Fruit fly (Drosophila melanogaster) S2 (cell line): Measurements from ENCODE around the gene CG31871.

Experiments
- CG8478 ChIP-seq: fragments of >200 bp; optimal IDR thresholded peaks from 2 replicates; lab custom pipeline; 2018
- CTCF ChIP-seq, 2 experiments: fragments of >200 bp; optimal IDR thresholded peaks; 2 replicates each; lab custom pipeline; 2018

Gene CG31871

DNA sequence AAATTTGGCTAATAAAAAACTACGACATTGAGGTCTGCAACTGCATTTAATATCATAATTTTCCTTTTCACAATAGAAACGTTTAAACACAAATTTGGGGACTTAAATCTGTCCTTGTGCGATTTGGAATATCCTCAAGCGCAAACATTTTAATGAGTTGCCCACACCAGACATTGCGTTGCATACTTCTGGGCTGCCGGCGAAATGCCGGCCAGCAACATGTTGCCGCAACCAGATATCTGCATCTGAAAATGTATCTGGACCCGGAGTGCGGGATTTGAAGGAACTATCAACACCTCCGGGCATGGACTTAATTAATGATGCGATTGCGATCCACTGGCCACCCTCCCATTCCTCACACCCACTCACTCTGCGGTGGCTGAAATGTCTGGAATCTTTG, 7.4 kb upstream of the CG31871 start:
- TF ChIP-seq CTCF (optimal IDR thresholded peaks at IDR 0.05; lab: Kevin White, UChicago): no peak
- no peak for TF ChIP-seq CG8478

DNA sequence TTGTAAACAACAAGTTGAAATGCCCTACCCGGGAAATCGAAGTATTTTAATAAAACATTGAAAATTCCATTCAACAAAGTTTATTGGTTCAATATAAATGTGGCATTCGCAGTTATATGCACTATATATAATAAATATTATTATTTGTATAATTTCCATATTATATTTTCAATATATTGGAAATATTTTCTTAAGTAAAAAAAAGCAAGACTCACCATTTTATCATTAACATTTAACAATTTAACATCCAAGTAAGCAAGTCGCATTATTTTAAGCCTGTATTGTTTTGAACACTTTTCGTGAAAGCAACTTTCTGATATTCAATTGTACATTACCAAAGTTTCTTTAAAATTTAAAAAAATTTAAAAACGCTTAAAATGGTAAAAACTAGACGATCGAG, 3.9 kb upstream of the CG31871 start, which contains the start of gene CG45690:
Gene CG45690 (plus strand): TSS at position 301 of the 400 bp plus-strand sequence.
- TF ChIP-seq CG8478 (no peak), CTCF (optimal IDR thresholded peaks at IDR 0.05; lab: Kevin White, UChicago) (no peak)

DNA sequence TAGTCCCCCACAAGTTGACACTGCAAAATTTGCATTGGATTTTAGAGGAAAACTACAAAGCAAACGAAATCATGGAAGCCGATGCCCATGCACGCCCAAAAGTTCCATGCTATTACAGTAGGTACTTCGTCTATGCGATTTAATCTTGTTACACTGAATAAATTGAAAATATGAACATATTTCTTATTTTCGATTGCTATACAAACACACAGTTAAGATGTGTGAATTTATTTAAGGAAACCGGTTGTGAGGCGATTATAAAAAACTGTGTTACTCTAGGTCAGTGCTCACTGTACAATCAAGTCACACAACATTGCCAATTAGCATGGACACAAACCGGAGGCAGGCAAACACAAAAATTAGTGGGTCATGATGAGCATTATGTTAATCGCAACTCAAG, 3.7 kb downstream of the CG31871 start:
- TF ChIP-seq CG8478: no peak
- TF ChIP-seq CTCF (optimal IDR thresholded peaks at IDR 0.05; lab: Kevin White, UChicago): no peak

DNA sequence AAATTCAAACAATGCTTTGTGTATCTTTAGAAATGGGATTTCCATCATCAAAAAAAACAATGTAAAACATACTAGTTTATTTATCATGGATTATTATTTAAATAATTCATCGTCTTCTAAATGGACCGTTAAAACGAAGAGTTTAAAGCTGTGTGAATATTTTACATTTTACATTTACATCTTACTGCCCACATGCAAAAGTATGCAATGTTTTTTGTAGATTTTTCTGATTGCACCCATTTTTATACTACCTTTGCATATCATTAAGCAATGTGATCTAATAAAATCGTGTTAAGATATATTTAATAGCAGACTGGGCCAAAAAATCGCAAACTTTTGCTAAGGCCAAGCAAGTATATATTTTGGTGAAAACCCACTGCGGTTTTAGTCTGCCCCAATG, 9.6 kb downstream of the CG31871 start:
- no peak for TF ChIP-seq CTCF (optimal IDR thresholded peaks at IDR 0.05; lab: Kevin White, UChicago)
- TF ChIP-seq CG8478: no peak

DNA sequence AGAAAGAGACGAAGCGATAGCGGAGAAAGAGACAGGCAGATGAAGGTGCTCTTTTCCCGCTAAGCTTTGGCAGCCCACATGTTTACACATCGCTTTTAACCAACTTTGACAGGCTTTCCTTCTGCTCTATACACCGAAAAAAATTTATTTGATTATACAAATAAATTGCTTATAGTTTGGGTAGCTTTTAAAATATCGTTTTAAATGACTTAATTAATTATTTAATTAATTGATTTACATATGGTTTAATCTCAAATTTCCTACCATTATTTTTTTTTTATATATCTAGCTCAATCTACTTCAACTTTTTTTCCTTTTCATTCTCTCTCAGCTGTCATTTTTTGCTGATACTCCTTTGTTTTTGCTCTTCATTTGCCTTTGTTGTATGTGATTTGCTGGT, 11.1 kb downstream of the CG31871 start:
- no peak for TF ChIP-seq CG8478
- TF ChIP-seq CTCF (optimal IDR thresholded peaks at IDR 0.05; lab: Kevin White, UChicago): no peak

DNA sequence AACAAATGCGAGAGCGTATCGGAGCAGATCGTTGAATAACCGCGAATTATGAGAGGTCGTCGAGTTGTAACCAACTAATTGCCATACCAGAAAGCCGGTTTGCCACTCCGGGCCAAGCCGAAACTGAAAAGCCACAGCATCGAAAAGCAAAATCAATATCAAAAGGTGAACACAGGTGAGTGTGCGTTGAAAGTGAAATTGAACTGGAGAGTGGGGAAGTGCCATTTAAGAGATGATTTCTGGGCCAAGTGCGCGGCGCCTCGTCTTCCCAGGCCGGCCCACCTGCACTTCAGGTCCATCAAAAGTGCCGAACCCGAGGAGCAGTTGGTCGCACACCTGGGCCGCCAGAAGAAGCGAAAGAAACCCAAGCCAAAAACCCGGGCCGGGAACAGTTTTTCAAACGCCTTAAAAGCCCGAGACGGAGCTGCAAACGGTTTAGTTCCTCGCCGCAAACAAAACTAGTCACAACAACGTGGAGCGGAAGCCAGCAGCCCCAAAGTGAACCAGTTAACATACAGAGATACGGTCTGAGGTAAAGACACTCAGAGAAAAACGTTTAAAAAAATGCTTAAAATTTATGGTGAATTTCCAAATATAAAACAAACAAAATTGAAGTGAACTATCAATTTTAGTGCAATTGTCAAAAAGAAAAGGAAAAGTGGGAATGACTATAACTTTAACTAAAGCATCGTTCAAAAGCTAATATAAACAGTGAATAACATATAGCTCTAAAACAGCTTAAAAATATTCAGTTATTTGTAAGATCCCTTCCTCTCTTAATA, 15.2 kb downstream of the CG31871 start, which contains the start of gene CG17104:
Gene CG17104 (plus strand): TSS at position 266 of the 782 bp plus-strand sequence.
- TF ChIP-seq CG8478 (no peak), CTCF (optimal IDR thresholded peaks at IDR 0.05; lab: Kevin White, UChicago) (no peak)

DNA sequence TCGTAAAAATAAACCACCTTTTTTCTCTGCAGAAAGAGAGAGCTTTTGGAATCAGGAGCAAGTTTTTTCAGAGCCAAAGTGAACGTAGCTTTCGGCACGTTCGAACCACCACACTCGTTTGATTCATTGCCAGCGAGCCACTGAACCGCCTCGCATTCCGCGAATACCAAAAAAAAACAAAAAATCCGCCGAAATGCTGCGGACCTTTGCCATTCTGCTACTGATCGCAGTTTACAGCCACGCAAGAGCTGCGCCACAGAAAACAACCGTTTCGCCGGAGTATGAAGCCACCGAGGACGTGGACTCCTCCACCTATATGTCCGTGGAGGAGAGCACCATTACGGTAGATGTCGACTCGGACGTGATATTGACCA, 15.8 kb downstream of the CG31871 start:
- no peak for TF ChIP-seq CG8478

DNA sequence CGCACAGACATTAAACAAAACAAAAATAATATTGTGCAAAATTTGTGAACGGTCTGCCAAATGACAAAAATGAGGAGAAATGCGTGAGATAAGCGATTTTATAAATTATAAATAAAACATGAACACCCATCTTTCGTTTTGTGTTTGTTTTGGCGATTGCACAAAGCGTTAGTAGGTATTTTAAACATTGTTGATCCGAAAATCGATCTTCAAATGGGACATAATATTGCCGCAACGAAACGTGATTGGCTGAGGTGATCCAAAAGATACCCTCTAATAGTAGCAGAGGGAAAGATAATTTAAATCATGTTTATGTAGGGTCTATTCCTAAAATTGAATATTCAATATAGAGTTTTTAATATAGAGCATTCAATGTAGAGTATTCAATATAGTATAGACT, 17.7 kb downstream of the CG31871 start:
- no peak for TF ChIP-seq CG8478
- TF ChIP-seq CTCF (optimal IDR thresholded peaks at IDR 0.05; lab: Kevin White, UChicago): no peak

DNA sequence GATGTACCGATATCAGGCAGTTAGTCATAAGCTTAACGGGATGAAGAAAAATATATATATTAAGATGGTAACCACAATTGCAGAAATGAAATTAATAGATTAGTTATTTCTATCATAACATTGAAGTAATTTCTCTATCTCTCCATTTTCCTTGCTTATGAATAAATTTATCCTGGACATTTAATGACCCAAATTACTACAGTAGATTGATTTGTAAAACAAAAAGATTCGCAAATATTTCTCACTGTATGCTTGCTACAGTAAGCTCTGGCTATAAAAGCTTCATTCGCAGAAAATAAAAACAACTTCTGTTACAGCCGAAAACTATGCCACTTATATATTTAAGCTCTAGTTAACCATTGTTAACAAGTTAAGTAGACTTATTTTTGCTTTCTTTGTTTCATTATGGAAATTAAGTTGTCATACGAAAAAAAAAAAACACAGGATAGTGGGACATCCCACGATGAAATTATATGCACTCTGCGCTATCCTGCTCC, 18.8 kb downstream of the CG31871 start, which contains the start of gene CG17105:
Gene CG17105 (plus strand): TSS at position 447 of the 497 bp plus-strand sequence.
- TF ChIP-seq CG8478: no peak
- no peak for TF ChIP-seq CTCF (optimal IDR thresholded peaks at IDR 0.05; lab: Kevin White, UChicago)

DNA sequence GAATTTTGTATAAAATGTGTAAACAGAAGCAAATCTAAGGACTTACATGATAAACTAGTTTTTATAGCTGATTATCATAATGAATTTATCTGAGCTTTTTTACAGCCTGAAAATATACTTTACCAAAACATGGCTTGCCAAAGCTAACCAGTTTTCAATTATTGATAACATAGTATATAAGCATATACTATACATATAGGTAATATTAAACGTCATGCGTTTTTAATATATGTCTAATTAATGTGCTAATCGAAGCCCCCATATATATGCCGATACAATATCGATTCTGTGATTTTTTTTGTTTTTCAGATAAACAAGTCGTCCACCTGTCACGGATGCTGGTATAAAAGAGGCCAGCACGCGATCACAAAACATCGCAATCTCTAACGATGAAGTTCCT, 19.7 kb downstream of the CG31871 start, which contains the start of gene CG17107:
Gene CG17107 (plus strand): TSS at position 301 of the 400 bp plus-strand sequence.
- TF ChIP-seq CG8478 (no peak), CTCF (optimal IDR thresholded peaks at IDR 0.05; lab: Kevin White, UChicago) (no peak)

DNA sequence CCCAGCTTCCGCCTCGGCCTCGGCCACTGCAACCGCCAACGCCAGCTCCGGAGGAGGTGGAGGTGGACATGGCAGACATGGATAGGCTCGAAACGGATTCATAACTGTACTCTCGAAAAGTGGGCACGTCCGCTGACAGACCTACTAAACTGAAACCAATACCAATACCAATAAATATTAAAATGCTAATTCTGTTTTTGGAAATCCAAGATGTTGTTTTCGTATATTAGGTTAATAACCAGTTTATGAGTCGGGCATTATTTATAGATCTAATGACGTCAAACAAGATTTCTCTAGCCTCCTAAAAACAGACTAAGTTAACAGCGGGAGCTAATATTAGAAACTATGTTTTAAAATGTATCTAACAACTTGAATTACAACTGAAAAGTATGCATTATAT, 20.3 kb downstream of the CG31871 start:
- TF ChIP-seq CTCF (optimal IDR thresholded peaks at IDR 0.05; lab: Kevin White, UChicago) (no peak), CG8478 (no peak)

DNA sequence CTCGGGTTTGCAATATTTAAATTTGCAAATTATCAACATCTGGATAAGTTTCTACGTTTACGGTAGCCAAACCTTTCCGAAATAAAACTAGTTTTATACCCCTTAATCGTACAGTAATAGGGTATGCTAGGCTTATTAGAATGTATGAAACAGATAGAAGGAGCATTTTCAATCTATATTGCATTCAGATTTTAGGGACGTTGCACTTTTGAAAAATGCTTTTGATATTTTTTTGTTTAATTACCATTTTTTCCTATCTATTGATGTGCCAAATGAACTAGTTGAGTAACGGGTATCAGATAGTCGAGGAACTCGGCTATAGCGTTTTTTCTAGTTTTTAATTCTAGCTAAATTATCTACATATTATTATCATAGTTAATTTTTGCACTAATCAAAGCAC, 21.0 kb downstream of the CG31871 start:
- no peak for TF ChIP-seq CG8478
- TF ChIP-seq CTCF (optimal IDR thresholded peaks at IDR 0.05; lab: Kevin White, UChicago): no peak

DNA sequence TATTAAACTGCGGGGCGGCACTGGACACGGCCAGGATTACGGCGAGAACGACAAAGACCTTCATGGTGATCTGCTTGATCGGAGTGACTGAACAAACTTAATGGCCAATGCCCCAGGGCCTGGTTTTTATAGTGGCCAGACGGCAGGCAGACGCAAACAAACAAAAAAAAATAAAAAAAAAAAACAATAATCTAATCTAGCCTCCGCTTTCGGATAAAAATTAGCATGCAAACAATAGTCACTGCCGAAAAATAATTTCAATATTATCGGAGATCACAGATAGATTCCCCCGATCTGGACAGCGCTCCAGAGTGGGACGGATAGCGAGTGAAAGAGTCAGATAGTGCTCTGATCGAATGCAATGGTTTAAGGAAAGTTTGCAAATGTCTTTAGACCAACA, 22.4 kb downstream of the CG31871 start, which contains the start of gene CG7299:
Gene CG7299 (minus strand): TSS at position 101 of the 400 bp plus-strand sequence.
- TF ChIP-seq CTCF (optimal IDR thresholded peaks at IDR 0.05; lab: Kevin White, UChicago) (no peak), CG8478 (no peak)

DNA sequence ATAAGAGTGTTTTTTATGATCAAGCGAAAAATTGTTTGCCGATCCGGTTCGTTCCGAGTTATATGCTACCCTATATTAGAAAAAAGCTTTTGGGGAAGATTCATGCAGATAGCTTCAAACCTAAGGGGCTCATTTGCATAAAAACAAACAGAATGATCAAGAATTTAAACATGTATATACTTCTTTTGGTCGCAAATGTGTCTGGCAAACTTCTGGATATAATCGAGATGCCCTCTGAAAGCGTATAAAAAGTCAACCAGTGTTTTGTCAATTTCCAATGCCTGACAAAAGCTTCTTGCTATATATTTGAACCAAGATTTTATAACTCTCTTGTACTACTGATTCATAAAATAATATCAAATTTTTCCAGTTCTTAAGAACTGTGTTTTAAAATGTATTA, 23.8 kb downstream of the CG31871 start:
- no peak for TF ChIP-seq CG8478
- TF ChIP-seq CTCF (optimal IDR thresholded peaks at IDR 0.05; lab: Kevin White, UChicago): no peak

DNA sequence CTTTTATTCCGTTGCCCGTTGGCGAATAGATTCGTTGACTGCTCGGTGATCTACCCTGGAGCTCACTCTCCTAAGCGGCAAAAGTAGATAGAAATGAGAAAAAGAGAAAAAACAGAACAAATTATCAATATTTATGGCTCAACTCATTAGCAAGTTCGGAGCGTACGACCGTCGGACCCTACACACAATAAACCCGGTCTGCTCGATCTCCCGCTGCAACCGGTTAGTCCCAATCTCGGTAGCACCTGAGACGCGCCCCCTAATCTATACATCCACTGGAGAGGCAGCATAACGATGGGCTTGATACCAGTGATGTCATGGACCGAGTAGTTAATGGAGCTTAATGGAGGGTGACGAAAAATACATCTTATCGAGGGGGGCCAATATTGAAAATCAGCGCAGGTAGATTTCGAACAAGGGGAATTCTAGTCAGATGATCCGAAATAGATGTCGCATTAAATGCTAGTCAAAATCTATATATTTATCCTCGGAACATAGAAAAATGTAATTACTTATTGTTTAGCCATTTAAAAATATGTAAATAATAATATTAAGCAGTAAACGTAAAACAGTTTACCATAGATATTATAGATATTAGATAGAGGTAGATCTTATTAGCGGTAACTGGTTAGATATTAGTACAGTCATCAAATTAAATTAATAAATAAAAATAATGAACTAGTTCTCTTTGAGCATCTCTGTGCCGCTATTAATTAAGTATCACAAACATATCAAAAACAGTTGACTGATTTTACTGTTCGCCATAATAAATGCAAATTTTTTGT, 25.3 kb downstream of the CG31871 start, which contains the start of gene CG7296:
Gene CG7296 (minus strand): TSS at position 58 of the 785 bp plus-strand sequence.
- no peak for TF ChIP-seq CG8478
- no peak for TF ChIP-seq CTCF (optimal IDR thresholded peaks at IDR 0.05; lab: Kevin White, UChicago)

DNA sequence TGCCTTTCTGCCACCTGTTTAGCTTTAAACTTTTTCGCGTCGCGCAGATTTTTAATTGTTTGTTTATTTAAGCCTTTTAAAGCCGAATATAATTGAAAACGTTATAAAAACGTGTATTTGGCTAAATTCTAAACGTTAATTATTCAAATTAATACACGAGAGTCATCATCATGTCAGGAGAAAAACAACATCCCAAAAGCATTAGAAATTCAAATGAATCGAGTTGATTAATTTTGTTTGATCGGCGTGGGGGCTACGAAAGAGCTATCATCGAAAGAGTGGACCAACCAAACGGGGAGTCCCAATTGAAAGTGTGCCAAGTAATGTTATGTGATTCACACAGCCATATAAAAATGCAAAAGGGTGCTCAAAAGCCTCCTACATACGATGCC, 25.9 kb downstream of the CG31871 start:
- TF ChIP-seq CTCF (optimal IDR thresholded peaks at IDR 0.05; lab: Kevin White, UChicago) (no peak), CG8478 (no peak)
